Fruit fly (Drosophila melanogaster): ENCODE results near the gene CG33643.

dm6 chr2L:13555397-13555796 is 24.5 kb downstream of the CG33643 start:
- TF ChIP-seq dsf (GFP tag; optimal IDR thresholded peaks at IDR 0.05; ENCODE audit: borderline replicate concordance) (no peak), Hnf4 (GFP tag; optimal IDR thresholded peaks at IDR 0.05) (no peak), sage (GFP tag; optimal IDR thresholded peaks at IDR 0.05) (no peak), OdsH (GFP tag; optimal IDR thresholded peaks at IDR 0.05) (no peak), Abd-B (GFP tag; optimal IDR thresholded peaks at IDR 0.05) (no peak), dmrt93B (GFP tag; optimal IDR thresholded peaks at IDR 0.05) (no peak), lola (GFP tag; optimal IDR thresholded peaks at IDR 0.05) (no peak), tai (GFP tag; optimal IDR thresholded peaks at IDR 0.05) (no peak), fru (GFP tag; optimal IDR thresholded peaks at IDR 0.05) (no peak), jim (GFP tag; optimal IDR thresholded peaks at IDR 0.05) (no peak), Myc (optimal IDR thresholded peaks at IDR 0.05) (no peak)
